Worm (Caenorhabditis elegans) whole organism, midembryonic: ENCODE data around the gene C28G1.2.

Experiments used
- T22C8.4 ChIP-seq: fragments of 200-800 bp; sonication (Bioruptor generic); IDR thresholded peaks from 2 replicates; pipeline ENCODE4 v1.3.6; 2022; ENCODE audit warnings: missing genetic modification characterization, missing compliant biosample characterization
- med-1 ChIP-seq: sonication (generic microtip); optimal IDR thresholded peaks from 2 replicates; lab custom pipeline; 2017; ENCODE audit warnings: missing genetic modification characterization, mild to moderate bottlenecking, missing compliant biosample characterization, antibody characterized with exemption, missing genetic modification reagents; ENCODE audit not compliant: insufficient read depth

DNA sequence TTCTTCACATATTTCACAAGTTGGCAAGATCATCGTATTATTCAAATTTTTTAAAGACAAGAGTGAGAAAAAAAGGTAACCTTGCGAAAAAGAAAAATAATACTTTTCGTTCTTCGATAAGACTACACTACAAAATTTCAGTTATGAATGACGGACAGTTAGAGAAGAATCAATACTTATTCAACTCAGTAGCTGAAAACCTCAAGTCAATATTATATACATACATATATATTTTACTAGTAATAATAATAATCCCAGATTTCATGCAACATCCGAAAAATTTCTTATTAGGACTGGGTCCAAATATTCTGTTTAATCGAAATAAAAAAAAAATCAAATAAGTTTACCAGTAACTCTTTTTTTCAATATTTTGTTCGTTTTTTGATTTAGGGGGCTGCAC lies 4.7 kb upstream of the C28G1.2 start, which contains the start of gene C28G1.6:
- TF ChIP-seq med-1 (GFP tag; lab: Kevin White, UChicago), result no peak
- TF ChIP-seq T22C8.4 (GFP tag; lab: Robert Waterston, UW), result no peak
